Worm (Caenorhabditis elegans) whole organism, midembryonic: Measurements from ENCODE around the gene F12E12.1.

ENCODE experiments used
- T22C8.4 ChIP-seq: fragments of 200-800 bp; sonication (Bioruptor generic); IDR thresholded peaks from 2 replicates; pipeline ENCODE4 v1.3.6; 2022; ENCODE audit warnings: missing genetic modification characterization, missing compliant biosample characterization
- cog-1 ChIP-seq: sonication (generic microtip); optimal IDR thresholded peaks from 2 replicates; lab custom pipeline; 2016; ENCODE audit warnings: missing genetic modification characterization, missing compliant biosample characterization
- flt-1 ChIP-seq: fragments of 200-800 bp; sonication (Bioruptor generic); IDR thresholded peaks from 2 replicates; pipeline ENCODE4 v1.3.6; 2022; ENCODE audit warnings: missing genetic modification characterization, missing compliant biosample characterization
- klf-2 ChIP-seq: fragments of 200-800 bp; sonication (Bioruptor generic); conservative IDR thresholded peaks from 2 replicates; pipeline ENCODE4 v1.3.6; 2022; ENCODE audit warnings: missing genetic modification reagents, missing genetic modification characterization, missing compliant biosample characterization
- med-1 ChIP-seq: sonication (generic microtip); optimal IDR thresholded peaks from 2 replicates; lab custom pipeline; 2017; ENCODE audit warnings: missing genetic modification characterization, mild to moderate bottlenecking, missing compliant biosample characterization, antibody characterized with exemption, missing genetic modification reagents; ENCODE audit not compliant: insufficient read depth
- ref-1 ChIP-seq: fragments of 200-800 bp; sonication (Bioruptor generic); conservative IDR thresholded peaks from 2 replicates; pipeline ENCODE4 v1.3.6; 2022; ENCODE audit warnings: missing genetic modification reagents, missing genetic modification characterization, missing compliant biosample characterization
- tab-1 ChIP-seq: fragments of 200-800 bp; sonication (Bioruptor generic); IDR thresholded peaks from 2 replicates; pipeline ENCODE4 v1.3.6; 2022; ENCODE audit warnings: missing genetic modification characterization, missing compliant biosample characterization
- ztf-23 ChIP-seq: fragments of 200-800 bp; sonication (Bioruptor generic); IDR thresholded peaks from 2 replicates; pipeline ENCODE4 v1.3.6; 2022; ENCODE audit warnings: missing genetic modification reagents, missing genetic modification characterization, missing compliant biosample characterization
- ztf-29 ChIP-seq: fragments of 200-800 bp; sonication (Bioruptor generic); IDR thresholded peaks from 2 replicates; pipeline ENCODE4 v1.3.6; 2022; ENCODE audit warnings: missing genetic modification reagents, missing genetic modification characterization, missing compliant biosample characterization

The F12E12.1 gene

DNA sequence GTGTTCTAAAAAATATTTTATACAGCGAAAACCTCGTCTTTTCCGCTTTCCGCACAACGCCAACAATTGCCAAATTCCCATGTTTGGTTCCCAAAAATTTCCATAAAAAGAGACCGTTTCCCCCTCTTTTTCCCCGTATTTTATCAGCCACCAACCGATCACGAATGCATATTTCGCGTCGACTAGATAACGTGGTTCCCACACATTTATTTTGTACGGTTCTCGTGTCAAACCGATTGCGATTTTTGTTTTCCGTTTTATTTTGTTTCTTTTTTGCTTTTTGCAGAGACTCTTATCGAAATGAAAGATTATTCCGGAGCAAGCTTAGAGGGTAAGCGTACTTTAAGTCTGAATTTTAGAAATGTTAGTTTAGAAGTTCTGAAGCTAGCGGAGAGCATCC, 20.7 kb upstream of the F12E12.1 start, which contains the start of gene C46E10.3:
C46E10.3 (plus strand) TSS at position 301 of the 400 bp plus-strand sequence.
- TF ChIP-seq flt-1 (GFP tag; lab: Robert Waterston, UW) (no peak), T22C8.4 (GFP tag; lab: Robert Waterston, UW) (no peak), klf-2 (GFP tag; lab: Robert Waterston, UW) (no peak), tab-1 (GFP tag; lab: Robert Waterston, UW) (no peak), ref-1 (GFP tag; lab: Robert Waterston, UW) (no peak), cog-1 (tag; lab: Kevin White, UChicago) (no peak), med-1 (GFP tag; lab: Kevin White, UChicago) (no peak), ztf-23 (GFP tag; lab: Robert Waterston, UW) (no peak), ztf-29 (GFP tag; lab: Robert Waterston, UW) (no peak)

DNA sequence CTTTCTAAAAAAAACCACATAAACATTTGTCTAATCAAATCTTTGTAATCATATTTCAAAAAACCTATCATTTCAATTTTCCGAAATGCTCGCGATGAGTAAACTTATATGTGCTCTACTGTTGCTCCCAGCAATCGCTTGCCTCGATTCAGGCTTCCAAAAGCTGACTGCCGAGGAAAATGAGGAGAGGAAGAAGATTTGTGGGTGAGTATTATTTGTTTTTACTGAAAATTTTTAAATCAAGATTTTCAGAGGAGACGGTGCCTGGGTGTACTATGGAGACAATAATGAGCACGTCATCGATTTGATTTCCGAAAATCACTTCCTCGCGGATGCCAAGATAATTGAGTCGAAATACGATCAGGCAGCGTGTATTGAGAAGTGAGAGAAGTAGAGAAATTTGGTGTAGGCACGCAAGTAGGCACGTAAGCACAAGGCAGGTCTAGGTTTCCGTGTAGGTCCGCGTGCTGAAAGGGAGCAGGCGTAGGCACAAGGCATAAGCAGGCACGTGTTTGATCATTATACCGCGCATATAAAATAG, 17.4 kb upstream of the F12E12.1 start, which contains the start of gene C46E10.1:
C46E10.1 (plus strand) TSS at position 51 of the 541 bp plus-strand sequence.
- TF ChIP-seq med-1 (GFP tag; lab: Kevin White, UChicago) = no peak

DNA sequence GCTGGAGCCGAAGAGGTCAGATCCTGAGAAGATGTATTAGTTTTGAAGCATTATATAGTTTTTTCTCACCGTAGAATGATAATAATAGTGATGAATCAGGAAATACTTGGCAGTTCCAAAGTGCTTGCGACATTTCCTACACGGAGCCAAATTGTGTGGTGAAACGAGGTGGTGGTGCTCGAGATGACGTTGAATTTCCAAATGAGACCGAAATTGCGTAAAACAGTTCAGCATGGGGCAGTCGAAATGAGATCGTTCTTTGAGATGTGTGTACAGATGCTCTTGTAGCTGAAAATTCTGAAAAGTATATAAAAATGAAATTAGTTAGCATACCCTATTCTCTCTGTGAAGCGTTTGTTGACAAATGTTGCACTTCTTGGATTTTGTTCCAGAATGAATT, 13.7 kb upstream of the F12E12.1 start, which contains the start of gene C46E10.8:
C46E10.8 (minus strand) TSS at position 101 of the 400 bp plus-strand sequence.
- TF ChIP-seq ztf-29 (GFP tag; lab: Robert Waterston, UW) (no peak), ztf-23 (GFP tag; lab: Robert Waterston, UW) (no peak), ref-1 (GFP tag; lab: Robert Waterston, UW) (no peak), tab-1 (GFP tag; lab: Robert Waterston, UW) (no peak), klf-2 (GFP tag; lab: Robert Waterston, UW) (no peak), flt-1 (GFP tag; lab: Robert Waterston, UW) (no peak), med-1 (GFP tag; lab: Kevin White, UChicago) (no peak), cog-1 (tag; lab: Kevin White, UChicago) (no peak), T22C8.4 (GFP tag; lab: Robert Waterston, UW) (no peak)

DNA sequence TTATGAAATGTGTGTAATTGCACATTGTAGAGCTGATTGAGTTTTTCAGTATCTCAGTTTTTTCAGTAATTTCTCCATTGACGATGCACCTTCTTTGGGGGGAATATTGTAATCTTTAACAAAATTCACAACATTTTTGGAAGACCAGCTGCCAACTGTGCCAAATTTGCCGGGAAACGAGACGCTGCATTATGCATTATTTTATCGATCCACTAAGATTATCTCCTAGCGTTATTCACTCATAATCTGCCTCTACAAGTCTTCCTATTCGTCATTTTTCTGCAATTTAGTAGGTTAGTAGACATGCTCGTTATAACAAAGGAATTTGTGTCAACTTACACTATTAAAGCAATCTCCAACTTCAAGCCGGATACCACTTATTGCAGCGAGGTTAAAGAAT, 10.0 kb upstream of the F12E12.1 start, which contains the start of the genes sdz-12 and bath-31:
sdz-12 (minus strand) TSS at position 101 of the 400 bp plus-strand sequence.
bath-31 (plus strand) TSS at position 251 of the 400 bp plus-strand sequence.
- TF ChIP-seq ztf-23 (GFP tag; lab: Robert Waterston, UW) = no peak
- no peak for TF ChIP-seq med-1 (GFP tag; lab: Kevin White, UChicago)
- TF ChIP-seq tab-1 (GFP tag; lab: Robert Waterston, UW) = no peak
- no peak for TF ChIP-seq T22C8.4 (GFP tag; lab: Robert Waterston, UW)
- TF ChIP-seq ref-1 (GFP tag; lab: Robert Waterston, UW) = no peak
- TF ChIP-seq klf-2 (GFP tag; lab: Robert Waterston, UW) = no peak
- TF ChIP-seq cog-1 (tag; lab: Kevin White, UChicago) = no peak
- TF ChIP-seq ztf-29 (GFP tag; lab: Robert Waterston, UW) = no peak
- no peak for TF ChIP-seq flt-1 (GFP tag; lab: Robert Waterston, UW)

DNA sequence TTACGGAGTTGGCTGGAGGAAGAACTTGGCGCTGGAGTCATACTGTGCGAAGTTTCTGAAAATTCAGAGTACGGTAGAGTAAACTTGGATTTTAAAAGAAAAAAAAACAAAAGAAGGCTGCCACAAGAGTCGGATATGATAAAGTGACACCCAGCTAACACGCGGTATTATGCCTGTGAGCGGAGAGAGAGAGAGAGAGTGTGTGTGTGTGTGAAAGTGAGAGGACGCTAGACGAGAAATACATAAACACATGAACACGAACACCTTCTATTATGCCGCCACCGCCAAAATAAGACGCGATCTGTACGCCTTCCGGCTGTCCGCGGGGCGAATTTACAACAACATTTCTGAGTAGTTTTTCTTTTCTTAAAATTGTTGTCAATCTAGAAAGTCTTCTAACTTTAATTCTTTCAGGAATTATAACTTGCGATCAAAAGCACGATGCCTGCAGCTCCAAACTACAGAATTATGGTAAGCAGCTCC, 4.8 kb upstream of the F12E12.1 start, which contains the start of gene F12E12.6:
F12E12.6 (minus strand) TSS at position 51 of the 483 bp plus-strand sequence.
- TF ChIP-seq flt-1 (GFP tag; lab: Robert Waterston, UW) (no peak), klf-2 (GFP tag; lab: Robert Waterston, UW) (no peak), T22C8.4 (GFP tag; lab: Robert Waterston, UW) (no peak), ref-1 (GFP tag; lab: Robert Waterston, UW) (no peak), ztf-23 (GFP tag; lab: Robert Waterston, UW) (no peak), cog-1 (tag; lab: Kevin White, UChicago) (no peak), ztf-29 (GFP tag; lab: Robert Waterston, UW) (no peak)

DNA sequence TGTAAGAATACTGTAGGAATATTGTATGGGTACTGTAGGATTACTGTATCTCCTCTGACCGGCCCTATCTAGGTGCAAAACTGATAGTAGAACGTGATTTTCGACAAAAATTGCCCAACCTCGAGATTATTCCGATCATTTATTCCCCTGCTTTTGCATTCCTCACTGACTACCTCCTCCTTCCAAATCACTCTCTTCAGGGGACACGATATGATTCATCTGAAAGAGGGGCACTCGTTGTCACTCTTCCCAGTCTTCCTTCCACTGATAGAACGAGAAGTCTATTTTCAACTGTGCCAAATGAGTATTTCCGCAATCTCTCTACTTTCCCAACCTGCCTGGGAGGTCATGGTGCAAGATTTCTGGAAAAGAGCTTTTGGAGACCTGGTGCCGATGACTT, 2.0 kb upstream of the F12E12.1 start, which contains the start of gene F12E12.2:
F12E12.2 (plus strand) TSS at position 301 of the 400 bp plus-strand sequence.
- TF ChIP-seq ref-1 (GFP tag; lab: Robert Waterston, UW) (no peak), ztf-29 (GFP tag; lab: Robert Waterston, UW) (no peak), tab-1 (GFP tag; lab: Robert Waterston, UW) (no peak), flt-1 (GFP tag; lab: Robert Waterston, UW) (no peak), T22C8.4 (GFP tag; lab: Robert Waterston, UW) (no peak), ztf-23 (GFP tag; lab: Robert Waterston, UW) (no peak), cog-1 (tag; lab: Kevin White, UChicago) (no peak), klf-2 (GFP tag; lab: Robert Waterston, UW) (no peak), med-1 (GFP tag; lab: Kevin White, UChicago) (no peak)

DNA sequence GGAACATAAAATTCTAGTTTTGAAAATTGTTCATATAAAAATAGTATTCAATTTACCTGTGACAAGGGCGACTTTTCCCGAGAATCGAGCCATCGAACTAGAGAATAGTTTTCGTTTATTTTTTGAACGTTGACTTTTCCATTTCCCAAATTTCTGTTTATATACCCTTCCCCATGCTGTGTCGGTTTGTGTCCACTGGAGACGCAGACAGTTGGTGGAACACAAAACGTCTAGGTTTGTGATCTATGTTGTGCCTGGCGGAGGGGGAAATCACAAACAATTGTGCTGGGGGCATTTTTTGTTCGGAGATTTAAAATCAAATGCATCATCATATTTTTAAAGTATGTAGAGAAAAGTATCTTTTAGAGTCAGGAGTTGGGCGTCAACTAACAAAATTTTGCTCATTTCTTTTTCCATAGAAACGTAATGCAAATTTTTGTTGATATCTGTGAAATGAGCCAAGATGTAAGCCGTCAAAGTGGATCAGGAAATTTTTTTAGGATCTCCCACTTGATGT, 2.1 kb downstream of the F12E12.1 start, which contains the start of gene nta-1:
nta-1 (minus strand) TSS at position 131 of the 517 bp plus-strand sequence.
- no peak for TF ChIP-seq tab-1 (GFP tag; lab: Robert Waterston, UW)
- no peak for TF ChIP-seq klf-2 (GFP tag; lab: Robert Waterston, UW)
- TF ChIP-seq ztf-23 (GFP tag; lab: Robert Waterston, UW) = no peak
- no peak for TF ChIP-seq ref-1 (GFP tag; lab: Robert Waterston, UW)
- TF ChIP-seq flt-1 (GFP tag; lab: Robert Waterston, UW) = no peak

DNA sequence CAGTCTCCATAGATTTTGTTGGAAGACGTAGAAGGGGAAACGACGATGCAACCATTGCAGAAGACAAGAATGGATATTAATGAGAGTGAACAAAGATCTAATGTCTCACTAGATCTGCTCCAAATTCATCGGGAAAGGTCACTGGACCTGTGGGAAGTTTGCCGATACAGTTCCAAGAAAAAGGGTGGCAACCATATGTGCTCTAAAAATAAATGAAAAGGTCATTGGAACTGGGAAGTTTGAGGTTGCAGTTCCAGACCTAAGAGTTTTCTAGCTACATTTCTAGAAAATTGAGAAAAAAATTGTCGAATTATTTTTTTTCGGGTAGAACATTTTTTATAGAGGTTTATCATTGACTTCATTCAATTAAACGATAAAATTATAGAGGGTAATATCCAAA, 5.7 kb downstream of the F12E12.1 start, which contains the start of gene fbxb-92:
fbxb-92 (minus strand) TSS at position 101 of the 400 bp plus-strand sequence.
- TF ChIP-seq klf-2 (GFP tag; lab: Robert Waterston, UW) (no peak), T22C8.4 (GFP tag; lab: Robert Waterston, UW) (no peak), med-1 (GFP tag; lab: Kevin White, UChicago) (no peak), tab-1 (GFP tag; lab: Robert Waterston, UW) (no peak)

- TF ChIP-seq flt-1 (GFP tag; lab: Robert Waterston, UW) (no peak), klf-2 (GFP tag; lab: Robert Waterston, UW) (no peak), cog-1 (tag; lab: Kevin White, UChicago) (no peak)
These were observed 7.0 kb downstream of the F12E12.1 start, which contains the start of gene fbxb-90 for ce11 chrII:3748719-3749118. fbxb-90 (minus strand) TSS chrII:3748819.
